Fruit fly (Drosophila melanogaster) whole organism, wandering third instar larva: ENCODE data around the gene CG7914.

Source experiments
- Abd-B ChIP-seq: fragments of >200 bp; optimal IDR thresholded peaks from 2 replicates; lab custom pipeline; 2017; ENCODE audit warnings: missing biosample characterization, missing genetic modification characterization
- CG32264 ChIP-seq: fragments of 200-800 bp; sonication (Bioruptor generic); optimal IDR thresholded peaks from 2 replicates; lab custom pipeline; 2016; ENCODE audit warnings: missing biosample characterization, missing genetic modification characterization
- CG9705 ChIP-seq: fragments of 200-800 bp; sonication (Bioruptor generic); optimal IDR thresholded peaks from 2 replicates; lab custom pipeline; 2018; ENCODE audit warnings: missing biosample characterization, mild to moderate bottlenecking, missing genetic modification characterization
- CrebA ChIP-seq: fragments of 200-800 bp; sonication (Bioruptor generic); optimal IDR thresholded peaks from 2 replicates; lab custom pipeline; 2016; ENCODE audit warnings: missing biosample characterization, mild to moderate bottlenecking, missing genetic modification characterization, borderline replicate concordance
- Dfd ChIP-seq: fragments of >200 bp; optimal IDR thresholded peaks from 2 replicates; lab custom pipeline; 2017; ENCODE audit warnings: missing biosample characterization, missing genetic modification characterization
- Dif ChIP-seq: fragments of 200-275, 200-300 bp; sonication (Bioruptor generic); optimal IDR thresholded peaks from 2 replicates; lab custom pipeline; 2018; ENCODE audit warnings: missing biosample characterization, missing genetic modification characterization; ENCODE audit not compliant: partially characterized antibody
- GATAd ChIP-seq: sonication (Bioruptor generic); optimal IDR thresholded peaks from 2 replicates; lab custom pipeline; 2016; ENCODE audit warnings: missing biosample characterization, missing genetic modification characterization
- HLH106 ChIP-seq: fragments of 200-800 bp; optimal IDR thresholded peaks from 3 replicates; lab custom pipeline; 2019; ENCODE audit warnings: missing biosample characterization, mild to moderate bottlenecking, missing genetic modification characterization, moderate library complexity
- Hnf4 ChIP-seq: fragments of 200-800 bp; sonication (Bioruptor generic); optimal IDR thresholded peaks from 2 replicates; lab custom pipeline; 2016; ENCODE audit warnings: missing biosample characterization, mild to moderate bottlenecking, missing genetic modification characterization
- Hr78 ChIP-seq: fragments of >200 bp; optimal IDR thresholded peaks from 2 replicates; lab custom pipeline; 2017; ENCODE audit warnings: missing biosample characterization, missing genetic modification characterization
- Hr83 ChIP-seq: fragments of 200-300 bp; sonication (Bioruptor generic); optimal IDR thresholded peaks from 2 replicates; lab custom pipeline; 2016; ENCODE audit warnings: missing biosample characterization, mild to moderate bottlenecking, missing genetic modification characterization, moderate library complexity; ENCODE audit not compliant: poor library complexity, severe bottlenecking
- Jra ChIP-seq: sonication (Bioruptor generic); optimal IDR thresholded peaks from 2 replicates; lab custom pipeline; 2016; ENCODE audit warnings: missing biosample characterization, missing genetic modification characterization
- Myc ChIP-seq: fragments of >200 bp; optimal IDR thresholded peaks from 2 replicates; lab custom pipeline; 2017
- N ChIP-seq: fragments of >200 bp; optimal IDR thresholded peaks from 2 replicates; lab custom pipeline; 2018; ENCODE audit warnings: missing biosample characterization, missing external identifiers, missing genetic modification characterization
- OdsH ChIP-seq: fragments of 200-800 bp; sonication (Bioruptor generic); optimal IDR thresholded peaks from 2 replicates; lab custom pipeline; 2016; ENCODE audit warnings: missing biosample characterization, mild to moderate bottlenecking, missing genetic modification characterization
- Rel ChIP-seq, 2 experiments: fragments of 200-800 bp; sonication (Bioruptor generic) in 1 of 2; optimal IDR thresholded peaks; 2 replicates in 1 of 2; 3 replicates in 1 of 2; lab custom pipeline; 2016 to 2019; ENCODE audit warnings: mild to moderate bottlenecking in 2 of 2, missing biosample characterization in 2 of 2, missing genetic modification characterization in 2 of 2, moderate library complexity in 1 of 2
- Sp1 ChIP-seq: fragments of 200-800 bp; sonication (Bioruptor generic); optimal IDR thresholded peaks from 3 replicates; lab custom pipeline; 2019; ENCODE audit warnings: missing biosample characterization, mild to moderate bottlenecking, missing genetic modification characterization, moderate library complexity
- Vsx2 ChIP-seq: fragments of 200-300, 225-300 bp; sonication (Bioruptor generic); optimal IDR thresholded peaks from 2 replicates; lab custom pipeline; 2018; ENCODE audit warnings: missing biosample characterization, missing genetic modification characterization; ENCODE audit not compliant: partially characterized antibody
- br ChIP-seq: fragments of 200-800 bp; sonication (Bioruptor generic); optimal IDR thresholded peaks from 2 replicates; lab custom pipeline; 2016; ENCODE audit warnings: missing biosample characterization, missing genetic modification characterization
- brk ChIP-seq: fragments of 200-800 bp; sonication (Bioruptor generic); optimal IDR thresholded peaks from 2 replicates; lab custom pipeline; 2016; ENCODE audit warnings: missing biosample characterization, mild to moderate bottlenecking, missing genetic modification characterization
- dl ChIP-seq, 2 experiments: fragments of 175-275, 200-275 bp in 1 of 2; fragments of 200-275 bp in 1 of 2; sonication (Bioruptor generic); optimal IDR thresholded peaks; lab custom pipeline; 2018; ENCODE audit warnings: mild to moderate bottlenecking in 2 of 2, missing biosample characterization in 2 of 2, missing genetic modification characterization in 2 of 2, moderate library complexity in 2 of 2; ENCODE audit not compliant: partially characterized antibody in 2 of 2, insufficient read depth in 1 of 2
- dmrt93B ChIP-seq: fragments of 200-800 bp; sonication (Bioruptor generic); optimal IDR thresholded peaks from 2 replicates; lab custom pipeline; 2018; ENCODE audit warnings: missing biosample characterization, mild to moderate bottlenecking, missing genetic modification characterization
- ey ChIP-seq: fragments of 200-800 bp; sonication (Bioruptor generic); optimal IDR thresholded peaks from 2 replicates; lab custom pipeline; 2016; ENCODE audit warnings: missing biosample characterization, missing genetic modification characterization
- fru ChIP-seq: fragments of 200-800 bp; sonication (Bioruptor generic); optimal IDR thresholded peaks from 3 replicates; lab custom pipeline; 2016; ENCODE audit warnings: missing biosample characterization, mild to moderate bottlenecking, missing genetic modification characterization
- jim ChIP-seq: fragments of 175-275, 200-325 bp; sonication (Bioruptor generic); optimal IDR thresholded peaks from 2 replicates; lab custom pipeline; 2016; ENCODE audit warnings: missing biosample characterization, mild to moderate bottlenecking, missing genetic modification characterization
- lola ChIP-seq: fragments of >200 bp; optimal IDR thresholded peaks from 2 replicates; lab custom pipeline; 2017; ENCODE audit warnings: missing biosample characterization, missing genetic modification characterization
- pan ChIP-seq: fragments of >200 bp; optimal IDR thresholded peaks from 2 replicates; lab custom pipeline; 2017
- psq ChIP-seq: fragments of 200-800 bp; sonication (Bioruptor generic); optimal IDR thresholded peaks from 3 replicates; lab custom pipeline; 2017; ENCODE audit warnings: missing biosample characterization, mild to moderate bottlenecking, missing genetic modification characterization, moderate library complexity
- rgr ChIP-seq: fragments of 200-800 bp; sonication (Bioruptor generic); optimal IDR thresholded peaks from 3 replicates; lab custom pipeline; 2016; ENCODE audit warnings: missing biosample characterization, mild to moderate bottlenecking, missing genetic modification characterization
- sage ChIP-seq: fragments of 200-800 bp; sonication (Bioruptor generic); optimal IDR thresholded peaks from 2 replicates; lab custom pipeline; 2016; ENCODE audit warnings: missing biosample characterization, mild to moderate bottlenecking, missing genetic modification characterization
- sv ChIP-seq: fragments of 200-800 bp; sonication (Bioruptor generic); optimal IDR thresholded peaks from 3 replicates; lab custom pipeline; 2016; ENCODE audit warnings: missing biosample characterization, missing genetic modification characterization
- tai ChIP-seq: sonication (Bioruptor generic); optimal IDR thresholded peaks from 2 replicates; lab custom pipeline; 2016; ENCODE audit warnings: missing biosample characterization, missing genetic modification characterization
- usp ChIP-seq: fragments of >200 bp; optimal IDR thresholded peaks from 2 replicates; lab custom pipeline; 2017; ENCODE audit warnings: missing biosample characterization, missing genetic modification characterization
- woc ChIP-seq: sonication (Bioruptor generic); optimal IDR thresholded peaks from 2 replicates; lab custom pipeline; 2016; ENCODE audit warnings: missing biosample characterization, mild to moderate bottlenecking, missing genetic modification characterization

Gene CG7914

dm6 chrX:19212954-19213353, 19.7 kb upstream of the CG7914 start, which contains the start of gene Mur18B:
Mur18B (plus strand) TSS chrX:19213254.
- no peak for TF ChIP-seq CG9705
- no peak for TF ChIP-seq rgr (GFP tag; lab: Kevin White, UChicago)
- no peak for TF ChIP-seq Jra
- TF ChIP-seq Vsx2 (GFP tag; lab: Kevin White, UChicago), result no peak
- TF ChIP-seq sage (GFP tag; lab: Kevin White, UChicago), result no peak
- no peak for TF ChIP-seq CrebA (GFP tag; lab: Kevin White, UChicago)
- no peak for TF ChIP-seq N (GFP tag; lab: Kevin White, UChicago)
- no peak for TF ChIP-seq sv (GFP tag; lab: Kevin White, UChicago)
- TF ChIP-seq dl (GFP tag; optimal IDR thresholded peaks at IDR 0.05; lab: Kevin White, UChicago; ENCODE audit: insufficient read depth in 1 of 2, partially characterized antibody in 2 of 2), result no peak
- TF ChIP-seq brk, result no peak
- no peak for TF ChIP-seq usp (GFP tag; lab: Kevin White, UChicago)
- TF ChIP-seq Sp1 (GFP tag; lab: Kevin White, UChicago), result no peak
- no peak for TF ChIP-seq tai (GFP tag; lab: Kevin White, UChicago)
- TF ChIP-seq GATAd (GFP tag; lab: Kevin White, UChicago), result no peak
- TF ChIP-seq Rel (GFP tag; optimal IDR thresholded peaks at IDR 0.05; lab: Kevin White, UChicago), result no peak
- no peak for TF ChIP-seq Rel (tag; optimal IDR thresholded peaks at IDR 0.05; lab: Kevin White, UChicago)
- no peak for TF ChIP-seq Hr78
- TF ChIP-seq Hr83 (GFP tag; lab: Kevin White, UChicago), result no peak
- TF ChIP-seq CG32264 (GFP tag; lab: Kevin White, UChicago), result no peak
- no peak for TF ChIP-seq lola (GFP tag; lab: Kevin White, UChicago)
- TF ChIP-seq, all 38 proteins: peak for 0

DNA sequence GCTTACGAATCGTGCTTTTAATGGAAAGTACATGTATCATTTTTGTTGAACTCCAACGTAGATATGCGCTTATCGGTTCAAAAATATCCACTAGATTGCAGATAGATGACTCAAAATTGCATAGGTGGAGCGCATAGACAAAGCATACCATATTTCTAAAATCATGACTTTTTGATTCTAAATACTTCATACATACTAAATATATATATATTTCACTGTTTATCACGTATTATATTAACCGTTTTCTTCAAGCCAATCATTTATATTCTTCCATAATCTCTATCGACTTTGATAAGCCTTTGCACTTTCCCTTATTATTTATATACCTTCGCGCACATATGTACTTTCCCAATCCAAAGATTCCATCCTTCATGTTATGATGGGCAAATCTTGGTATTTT, 18.7 kb upstream of the CG7914 start, which contains the start of gene CG14195:
Gene CG14195, minus strand, starts transcription at position 101 of the 400 bp plus-strand sequence.
- TF ChIP-seq woc (GFP tag; lab: Kevin White, UChicago), result no peak
- no peak for TF ChIP-seq Hnf4 (GFP tag; lab: Kevin White, UChicago)
- no peak for TF ChIP-seq OdsH (GFP tag; lab: Kevin White, UChicago)
- TF ChIP-seq sage (GFP tag; lab: Kevin White, UChicago), result no peak
- no peak for TF ChIP-seq lola (GFP tag; lab: Kevin White, UChicago)
- no peak for TF ChIP-seq Dfd (GFP tag; lab: Kevin White, UChicago)
- TF ChIP-seq tai (GFP tag; lab: Kevin White, UChicago), result no peak
- no peak for TF ChIP-seq br (GFP tag; lab: Kevin White, UChicago)
- TF ChIP-seq brk, result no peak
- no peak for TF ChIP-seq jim (GFP tag; lab: Kevin White, UChicago)
- no peak for TF ChIP-seq GATAd (GFP tag; lab: Kevin White, UChicago)
- TF ChIP-seq CG32264 (GFP tag; lab: Kevin White, UChicago), result no peak
- no peak for TF ChIP-seq Hr78

DNA sequence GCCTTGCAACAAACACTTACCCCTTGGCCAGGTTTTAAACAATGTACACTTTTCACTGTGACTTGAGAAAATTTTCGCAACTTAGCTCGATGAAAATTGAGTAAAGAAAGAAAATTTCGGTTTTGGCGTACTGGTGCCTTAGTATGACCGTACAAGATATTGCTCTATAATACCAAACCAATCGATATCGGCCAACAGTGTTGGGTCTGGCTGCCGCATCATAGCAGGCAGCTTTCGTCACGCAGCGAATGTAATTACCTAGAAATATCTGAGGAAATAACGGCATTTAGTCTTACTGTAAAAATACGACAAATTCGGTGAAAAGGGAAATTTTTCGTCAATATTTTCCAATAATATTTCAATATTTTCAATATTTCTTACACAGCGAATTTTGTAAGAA, 14.8 kb upstream of the CG7914 start, which contains the start of gene Ulp1:
Gene Ulp1, minus strand, starts transcription at position 174 of the 400 bp plus-strand sequence.
- TF ChIP-seq fru (GFP tag; lab: Kevin White, UChicago), result no peak
- no peak for TF ChIP-seq Dfd (GFP tag; lab: Kevin White, UChicago)
- TF ChIP-seq Myc, result peak; percentile 24
- TF ChIP-seq Dif (GFP tag; lab: Kevin White, UChicago), result peak; percentile 89
- TF ChIP-seq HLH106 (tag; lab: Kevin White, UChicago), result peak; percentile 13
- TF ChIP-seq Hr83 (GFP tag; lab: Kevin White, UChicago), result peak; percentile 52
- TF ChIP-seq Vsx2 (GFP tag; lab: Kevin White, UChicago), result peak; percentile 93
- TF ChIP-seq psq (GFP tag; lab: Kevin White, UChicago), result no peak
- no peak for TF ChIP-seq Jra
- TF ChIP-seq usp (GFP tag; lab: Kevin White, UChicago), result no peak

- TF ChIP-seq pan (lab: Kevin White, UChicago) (no peak), psq (GFP tag; lab: Kevin White, UChicago) (no peak), lola (GFP tag; lab: Kevin White, UChicago) (no peak), rgr (GFP tag; lab: Kevin White, UChicago) (no peak), Dif (GFP tag; lab: Kevin White, UChicago) (no peak), Abd-B (no peak), ey (GFP tag; lab: Kevin White, UChicago) (no peak), dmrt93B (no peak), Hnf4 (GFP tag; lab: Kevin White, UChicago) (no peak), Jra (no peak), brk (no peak), jim (GFP tag; lab: Kevin White, UChicago) (no peak)
Observed at dm6 chrX:19201630-19202029, 8.4 kb upstream of the CG7914 start, which contains the start of gene CG7990. CG7990 (minus strand) TSS chrX:19201979.
